Fruit fly (Drosophila melanogaster) whole organism, prepupa: ENCODE results near the gene RpS7.

Source experiments
- Blimp-1 ChIP-seq: fragments of 200-800 bp; sonication (Bioruptor generic); optimal IDR thresholded peaks from 3 replicates; lab custom pipeline; 2017; ENCODE audit warnings: missing biosample characterization, missing genetic modification characterization, mild to moderate bottlenecking, moderate library complexity, missing genetic modification reagents
- CG10631 ChIP-seq: fragments of 200-800 bp; sonication (Bioruptor generic); optimal IDR thresholded peaks from 2 replicates; lab custom pipeline; 2016; ENCODE audit warnings: missing biosample characterization, missing genetic modification characterization
- CG11294 ChIP-seq: fragments of 200-800 bp; sonication (Bioruptor generic); IDR thresholded peaks from 2 replicates; pipeline ENCODE4 v1.3.6; 2022; ENCODE audit warnings: missing biosample characterization, missing genetic modification characterization
- CG11762 ChIP-seq: fragments of 200-800 bp; sonication (Bioruptor generic); optimal IDR thresholded peaks from 3 replicates; lab custom pipeline; 2016; ENCODE audit warnings: missing biosample characterization, missing genetic modification characterization; ENCODE audit not compliant: insufficient read depth
- CG1621 ChIP-seq: fragments of 200-800 bp; sonication (Bioruptor generic); optimal IDR thresholded peaks from 3 replicates; lab custom pipeline; 2018; ENCODE audit warnings: missing biosample characterization, mild to moderate bottlenecking, missing genetic modification characterization
- CG16779 ChIP-seq: fragments of 200-800 bp; sonication (Bioruptor generic); optimal IDR thresholded peaks from 3 replicates; lab custom pipeline; 2017; ENCODE audit warnings: missing biosample characterization, mild to moderate bottlenecking, missing genetic modification characterization
- CG31627 ChIP-seq: fragments of 200-800 bp; sonication (Bioruptor generic); optimal IDR thresholded peaks from 3 replicates; lab custom pipeline; 2016; ENCODE audit warnings: missing biosample characterization, missing genetic modification characterization
- CG34406 ChIP-seq: fragments of 200-800 bp; sonication (Bioruptor generic); optimal IDR thresholded peaks from 3 replicates; lab custom pipeline; 2016; ENCODE audit warnings: missing biosample characterization, missing genetic modification characterization
- CG3919 ChIP-seq: fragments of 200-800 bp; sonication (Bioruptor generic); optimal IDR thresholded peaks from 3 replicates; lab custom pipeline; 2016; ENCODE audit warnings: missing biosample characterization, missing genetic modification characterization
- CG4318 ChIP-seq: fragments of 200-800 bp; sonication (Bioruptor generic); optimal IDR thresholded peaks from 3 replicates; lab custom pipeline; 2017; ENCODE audit warnings: missing biosample characterization, mild to moderate bottlenecking, missing genetic modification characterization
- CG6276 ChIP-seq: fragments of 200-800 bp; sonication (Bioruptor generic); optimal IDR thresholded peaks from 2 replicates; lab custom pipeline; 2017; ENCODE audit warnings: missing biosample characterization, mild to moderate bottlenecking, missing genetic modification characterization
- CG6808 ChIP-seq: fragments of 200-800 bp; sonication (Bioruptor generic); optimal IDR thresholded peaks from 3 replicates; lab custom pipeline; 2017; ENCODE audit warnings: missing biosample characterization, missing genetic modification characterization, mild to moderate bottlenecking, moderate library complexity, missing genetic modification reagents
- CG7368 ChIP-seq: fragments of 200-800 bp; sonication (Bioruptor generic); optimal IDR thresholded peaks from 3 replicates; lab custom pipeline; 2016; ENCODE audit warnings: missing biosample characterization, missing genetic modification characterization
- CG8119 ChIP-seq: fragments of 200-800 bp; sonication (Bioruptor generic); IDR thresholded peaks from 3 replicates; pipeline ENCODE4 v1.3.6; 2022; ENCODE audit warnings: missing biosample characterization, missing genetic modification characterization
- Eip78C ChIP-seq: fragments of 200-800 bp; sonication (Bioruptor generic); peaks from one replicate; lab custom pipeline; 2016; ENCODE audit warnings: missing biosample characterization, missing genetic modification characterization
- Eip93F ChIP-seq: fragments of 200-800 bp; sonication (Bioruptor generic); optimal IDR thresholded peaks from 2 replicates; lab custom pipeline; 2016; ENCODE audit warnings: missing biosample characterization, mild to moderate bottlenecking, missing genetic modification characterization
- Ets96B ChIP-seq: fragments of 200-800 bp; optimal IDR thresholded peaks from 2 replicates; lab custom pipeline; 2019; ENCODE audit warnings: missing biosample characterization, mild to moderate bottlenecking, missing genetic modification characterization, moderate library complexity
- Gug ChIP-seq: fragments of 200-800 bp; sonication (Bioruptor generic); IDR thresholded peaks from 2 replicates; pipeline ENCODE4 v1.3.6; 2022; ENCODE audit warnings: missing biosample characterization, missing genetic modification characterization
- Hr39 ChIP-seq: fragments of 200-800 bp; sonication (Bioruptor generic); optimal IDR thresholded peaks from 2 replicates; lab custom pipeline; 2016; ENCODE audit warnings: missing biosample characterization, missing genetic modification characterization
- Lpt ChIP-seq: fragments of 200-800 bp; sonication (Bioruptor generic); optimal IDR thresholded peaks from 3 replicates; lab custom pipeline; 2016; ENCODE audit warnings: missing biosample characterization, missing genetic modification characterization
- OdsH ChIP-seq: fragments of 200-800 bp; sonication (Bioruptor generic); optimal IDR thresholded peaks from 3 replicates; lab custom pipeline; 2016; ENCODE audit warnings: missing biosample characterization, missing genetic modification characterization
- Smox ChIP-seq: fragments of 200-800 bp; sonication (Bioruptor generic); optimal IDR thresholded peaks from 3 replicates; lab custom pipeline; 2016; ENCODE audit warnings: missing biosample characterization, missing genetic modification characterization
- Sox15 ChIP-seq: fragments of 200-800 bp; sonication (Bioruptor generic); optimal IDR thresholded peaks from 3 replicates; lab custom pipeline; 2016; ENCODE audit warnings: missing biosample characterization, missing genetic modification characterization
- achi ChIP-seq: fragments of 200-800 bp; sonication (Bioruptor generic); optimal IDR thresholded peaks from 3 replicates; lab custom pipeline; 2016; ENCODE audit warnings: missing biosample characterization, missing genetic modification characterization
- cyc ChIP-seq: fragments of 200-800 bp; sonication (Bioruptor generic); optimal IDR thresholded peaks from 3 replicates; lab custom pipeline; 2016; ENCODE audit warnings: missing biosample characterization, missing genetic modification characterization
- dsx ChIP-seq: fragments of 200-800 bp; optimal IDR thresholded peaks from 3 replicates; lab custom pipeline; 2019; ENCODE audit warnings: missing biosample characterization, mild to moderate bottlenecking, missing genetic modification characterization, moderate library complexity; ENCODE audit not compliant: poor library complexity, severe bottlenecking
- eg ChIP-seq: fragments of 200-800 bp; sonication (Bioruptor generic); IDR thresholded peaks from 3 replicates; pipeline ENCODE4 v1.3.6; 2022; ENCODE audit warnings: missing biosample characterization, missing genetic modification characterization
- esn ChIP-seq: fragments of 200-800 bp; sonication (Bioruptor generic); optimal IDR thresholded peaks from 2 replicates; lab custom pipeline; 2016; ENCODE audit warnings: missing biosample characterization, mild to moderate bottlenecking, missing genetic modification characterization, moderate library complexity
- fkh ChIP-seq: fragments of 200-800 bp; sonication (Bioruptor generic); optimal IDR thresholded peaks from 3 replicates; lab custom pipeline; 2017; ENCODE audit warnings: missing biosample characterization, mild to moderate bottlenecking, missing genetic modification characterization, moderate library complexity
- lz ChIP-seq: fragments of 200-800 bp; sonication (Bioruptor generic); optimal IDR thresholded peaks from 3 replicates; lab custom pipeline; 2016; ENCODE audit warnings: missing biosample characterization, missing genetic modification characterization
- net ChIP-seq: fragments of 200-800 bp; sonication (Bioruptor generic); optimal IDR thresholded peaks from 3 replicates; lab custom pipeline; 2016; ENCODE audit warnings: missing biosample characterization, missing genetic modification characterization
- salr ChIP-seq, 2 experiments: fragments of 200-800 bp; sonication (Bioruptor generic); optimal IDR thresholded peaks; 3 replicates each; lab custom pipeline; 2016 to 2018; ENCODE audit warnings: missing biosample characterization in 2 of 2, missing genetic modification characterization in 2 of 2, mild to moderate bottlenecking in 1 of 2
- ss ChIP-seq, 2 experiments: fragments of 200-800 bp; sonication (Bioruptor generic); optimal IDR thresholded peaks; 2 replicates in 1 of 2; 3 replicates in 1 of 2; lab custom pipeline; 2017 to 2018; ENCODE audit warnings: mild to moderate bottlenecking in 2 of 2, missing biosample characterization in 2 of 2, missing genetic modification characterization in 2 of 2, moderate library complexity in 1 of 2
- svp ChIP-seq: fragments of 200-800 bp; sonication (Bioruptor generic); peaks from one replicate; lab custom pipeline; 2016; ENCODE audit warnings: missing biosample characterization, missing genetic modification characterization
- topi ChIP-seq: fragments of 200-800 bp; sonication (Bioruptor generic); optimal IDR thresholded peaks from 3 replicates; lab custom pipeline; 2016; ENCODE audit warnings: missing biosample characterization, missing genetic modification characterization
- vri ChIP-seq: fragments of 200-800 bp; sonication (Bioruptor generic); optimal IDR thresholded peaks from 3 replicates; lab custom pipeline; 2016; ENCODE audit warnings: missing biosample characterization, mild to moderate bottlenecking, missing genetic modification characterization

RpS7 gene

DNA sequence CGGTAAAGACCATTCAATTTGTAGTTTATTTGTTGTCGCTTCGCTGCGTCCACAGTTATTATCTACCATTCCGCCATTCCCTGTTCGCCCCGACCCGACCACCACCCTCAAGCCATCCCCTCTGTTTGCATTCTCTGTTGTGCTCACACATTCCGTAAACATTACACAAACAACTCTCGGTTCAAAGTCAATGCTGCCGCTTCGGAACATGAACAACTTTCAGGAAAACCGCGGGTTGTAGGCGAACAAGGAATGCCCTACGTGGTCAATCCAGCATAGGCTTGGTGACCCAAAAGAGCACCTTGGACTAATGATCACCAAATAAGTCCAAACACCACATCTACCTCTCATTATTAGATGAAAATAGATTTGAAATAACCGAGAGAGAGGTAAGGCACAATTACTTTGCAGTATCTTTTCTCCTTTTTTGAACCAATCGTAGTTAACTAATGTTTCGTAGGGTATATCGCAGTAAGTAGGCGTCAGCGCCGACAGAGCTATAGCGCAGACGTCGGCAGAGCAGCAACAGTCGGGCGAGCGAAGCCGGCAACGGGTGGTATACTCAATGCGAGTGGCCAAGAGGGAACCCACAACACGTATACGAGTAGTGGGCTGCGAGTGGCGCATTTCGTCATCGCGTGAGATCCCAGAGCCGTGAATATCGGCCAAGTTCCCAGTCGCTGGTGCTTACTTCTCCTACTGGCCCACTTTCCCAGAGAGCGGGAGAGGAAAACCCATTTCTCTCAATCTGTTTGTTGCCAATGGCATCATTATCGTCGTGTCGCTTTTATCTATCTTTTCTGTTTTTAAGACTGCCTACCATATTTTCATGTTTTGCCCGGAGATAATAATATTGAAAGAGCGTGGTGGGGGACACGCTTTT is 5.5 kb downstream of the RpS7 start (continued):
- TF ChIP-seq CG11762 (GFP tag; lab: Kevin White, UChicago) = peak; percentile 72
- peak; percentile 67 for TF ChIP-seq CG16779 (tag; lab: Kevin White, UChicago)
- peak; percentile 77 for TF ChIP-seq CG8119 (GFP tag; lab: Robert Waterston, UW)
- TF ChIP-seq CG11294 (GFP tag; lab: Robert Waterston, UW) = peak; percentile 70
- peak; percentile 56 for TF ChIP-seq OdsH (GFP tag; lab: Kevin White, UChicago)
- peak; percentile 80 for TF ChIP-seq achi (GFP tag; lab: Kevin White, UChicago)
- peak; percentile 39 for TF ChIP-seq CG31627
- TF ChIP-seq CG34406 (GFP tag; lab: Kevin White, UChicago) = peak; percentile 58
- peak in 1 of 2 experiments; percentile 63 for TF ChIP-seq salr (GFP tag; optimal IDR thresholded peaks at IDR 0.05; lab: Kevin White, UChicago)
- peak; percentile 59 for TF ChIP-seq lz
- TF ChIP-seq Sox15 = peak; percentile 65
- peak; percentile 84 for TF ChIP-seq CG6276 (GFP tag; lab: Kevin White, UChicago)
- peak; percentile 99 for TF ChIP-seq fkh
- TF ChIP-seq CG4318 (GFP tag; lab: Kevin White, UChicago) = peak; percentile 63
- TF ChIP-seq Gug (GFP tag; lab: Robert Waterston, UW) = 0 out of 2 replicates have a peak, but pooled peaks have one; percentile 32
- TF ChIP-seq Eip93F (GFP tag; lab: Kevin White, UChicago) = no peak
- peak; percentile 61 for TF ChIP-seq esn (GFP tag; lab: Kevin White, UChicago)
- TF ChIP-seq Blimp-1 (GFP tag; lab: Kevin White, UChicago) = no peak
- TF ChIP-seq Smox (GFP tag; lab: Kevin White, UChicago) = peak; percentile 33
- peak; percentile 59 for TF ChIP-seq topi
- peak; percentile 75 for TF ChIP-seq Ets96B (tag; lab: Kevin White, UChicago)
- TF ChIP-seq Hr39 (GFP tag; lab: Kevin White, UChicago) = peak; percentile 40
- peak; percentile 75; the same call in 2 of the 3 replicates for TF ChIP-seq eg (GFP tag; lab: Robert Waterston, UW)

DNA sequence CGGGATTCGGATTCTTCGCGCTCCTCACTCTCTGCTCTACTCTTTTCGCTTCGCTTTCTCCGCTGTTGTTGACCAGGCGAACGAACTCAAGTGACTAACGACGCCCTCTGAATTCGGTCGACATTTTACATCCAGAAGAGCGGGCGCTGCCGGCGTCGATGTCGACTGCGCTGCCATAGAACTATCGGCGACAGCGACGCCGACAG is 6.0 kb downstream of the RpS7 start, which contains the start of gene CG9743:
CG9743 (minus strand) TSS at position 101 of the 206 bp plus-strand sequence.
- TF ChIP-seq Smox (GFP tag; lab: Kevin White, UChicago) (no peak), Hr39 (GFP tag; lab: Kevin White, UChicago) (no peak), Blimp-1 (GFP tag; lab: Kevin White, UChicago) (no peak), vri (GFP tag; lab: Kevin White, UChicago) (no peak), CG6808 (no peak), CG31627 (no peak), CG1621 (no peak), CG34406 (GFP tag; lab: Kevin White, UChicago) (no peak), CG10631 (no peak), OdsH (GFP tag; lab: Kevin White, UChicago) (no peak), esn (GFP tag; lab: Kevin White, UChicago) (no peak), fkh (no peak), Eip78C (GFP tag; lab: Kevin White, UChicago) (no peak)

DNA sequence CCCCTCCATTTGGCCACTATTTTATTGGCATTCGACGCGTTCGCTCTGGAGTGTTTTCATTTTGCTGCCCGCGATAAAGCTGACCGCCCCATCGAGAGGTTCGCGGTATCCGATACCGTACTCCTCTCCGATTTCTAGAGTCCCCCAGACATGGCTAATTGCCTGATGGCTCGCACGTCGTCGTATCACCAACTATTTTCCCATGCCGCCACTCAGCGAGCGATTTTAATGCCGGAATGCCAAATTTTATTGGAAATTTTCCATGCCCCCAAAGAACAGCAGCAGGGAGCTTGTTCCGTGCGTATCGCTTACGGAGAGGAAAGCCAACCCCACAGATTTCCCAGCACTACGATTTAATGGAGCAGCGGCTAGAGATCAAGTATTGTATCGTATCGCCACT is 7.8 kb downstream of the RpS7 start:
- no peak for TF ChIP-seq Eip78C (GFP tag; lab: Kevin White, UChicago)
- no peak for TF ChIP-seq Gug (GFP tag; lab: Robert Waterston, UW)
- TF ChIP-seq vri (GFP tag; lab: Kevin White, UChicago) = no peak
- TF ChIP-seq cyc (GFP tag; lab: Kevin White, UChicago) = no peak
- no peak for TF ChIP-seq Blimp-1 (GFP tag; lab: Kevin White, UChicago)
- TF ChIP-seq Sox15 = no peak
- TF ChIP-seq net = no peak
- TF ChIP-seq Lpt (GFP tag; lab: Kevin White, UChicago) = no peak
- no peak for TF ChIP-seq CG7368
- no peak for TF ChIP-seq dsx (GFP tag; lab: Kevin White, UChicago)
- no peak for TF ChIP-seq ss (GFP tag; optimal IDR thresholded peaks at IDR 0.05; lab: Kevin White, UChicago)
- no peak for TF ChIP-seq CG8119 (GFP tag; lab: Robert Waterston, UW)
- TF ChIP-seq CG3919 (GFP tag; lab: Kevin White, UChicago) = no peak
- no peak for TF ChIP-seq Hr39 (GFP tag; lab: Kevin White, UChicago)
- no peak for TF ChIP-seq CG11762 (GFP tag; lab: Kevin White, UChicago)
- TF ChIP-seq Eip93F (GFP tag; lab: Kevin White, UChicago) = no peak
- no peak for TF ChIP-seq svp (GFP tag; lab: Kevin White, UChicago)
- no peak for TF ChIP-seq CG16779 (tag; lab: Kevin White, UChicago)
- no peak for TF ChIP-seq OdsH (GFP tag; lab: Kevin White, UChicago)
- TF ChIP-seq CG11294 (GFP tag; lab: Robert Waterston, UW) = no peak
